Fruit fly (Drosophila melanogaster) whole organism, embryonic: ENCODE measurements around the gene CG31807.

Source experiments
- CG10959 ChIP-seq: fragments of 200-800 bp; sonication (Bioruptor generic); IDR thresholded peaks from 2 replicates; pipeline ENCODE4 v1.3.6; 2022; ENCODE audit warnings: missing biosample characterization, missing genetic modification characterization
- CG12104 ChIP-seq: fragments of 200-800 bp; sonication (Bioruptor generic); optimal IDR thresholded peaks from 3 replicates; lab custom pipeline; 2016; ENCODE audit warnings: missing biosample characterization, missing genetic modification characterization
- CG12769 ChIP-seq: fragments of 200-800 bp; sonication (Bioruptor generic); optimal IDR thresholded peaks from 2 replicates; lab custom pipeline; 2019; ENCODE audit warnings: missing biosample characterization, mild to moderate bottlenecking, missing genetic modification characterization, moderate library complexity
- CG13775 ChIP-seq: fragments of 200-800 bp; sonication (Bioruptor generic); optimal IDR thresholded peaks from 3 replicates; lab custom pipeline; 2017; ENCODE audit warnings: missing biosample characterization, mild to moderate bottlenecking, missing genetic modification characterization
- CG14050 ChIP-seq: fragments of 200-800 bp; sonication (Bioruptor generic); IDR thresholded peaks from 3 replicates; pipeline ENCODE4 v1.3.6; 2022; ENCODE audit warnings: missing biosample characterization, missing genetic modification characterization
- CG1529 ChIP-seq: fragments of 200-800 bp; sonication (Bioruptor generic); optimal IDR thresholded peaks from 3 replicates; lab custom pipeline; 2018; ENCODE audit warnings: missing biosample characterization, missing genetic modification characterization
- CG15601 ChIP-seq: fragments of 200-800 bp; sonication (Bioruptor generic); optimal IDR thresholded peaks from 3 replicates; lab custom pipeline; 2019; ENCODE audit warnings: missing biosample characterization, mild to moderate bottlenecking, missing genetic modification characterization, moderate library complexity
- CG17829 ChIP-seq: fragments of 200-800 bp; optimal IDR thresholded peaks from 2 replicates; lab custom pipeline; 2019; ENCODE audit warnings: missing biosample characterization, mild to moderate bottlenecking, missing genetic modification characterization, moderate library complexity
- CG2129 ChIP-seq: fragments of 200-800 bp; sonication (Bioruptor generic); IDR thresholded peaks from 2 replicates; pipeline ENCODE4 v1.3.6; 2022; ENCODE audit warnings: missing biosample characterization, missing genetic modification characterization; ENCODE audit not compliant: partially characterized antibody
- CG30403 ChIP-seq: fragments of 200-800 bp; sonication (Bioruptor generic); optimal IDR thresholded peaks from 3 replicates; lab custom pipeline; 2016; ENCODE audit warnings: missing biosample characterization, missing genetic modification characterization
- CG42726 ChIP-seq: fragments of 200-800 bp; sonication (Bioruptor generic); IDR thresholded peaks from 2 replicates; pipeline ENCODE4 v1.3.6; 2022; ENCODE audit warnings: missing biosample characterization, missing genetic modification characterization; ENCODE audit not compliant: partially characterized antibody
- CG4617 ChIP-seq: fragments of 200-800 bp; sonication (Bioruptor generic); optimal IDR thresholded peaks from 3 replicates; lab custom pipeline; 2016; ENCODE audit warnings: missing biosample characterization, missing genetic modification characterization, borderline replicate concordance
- CG6272 ChIP-seq: fragments of 200-800 bp; sonication (Bioruptor generic); IDR thresholded peaks from 2 replicates; pipeline ENCODE4 v1.3.6; 2022; ENCODE audit warnings: missing biosample characterization, missing genetic modification characterization
- CG7928 ChIP-seq: fragments of 200-800 bp; sonication (Bioruptor generic); optimal IDR thresholded peaks from 2 replicates; lab custom pipeline; 2017; ENCODE audit warnings: missing biosample characterization, mild to moderate bottlenecking, missing genetic modification characterization
- CG8089 ChIP-seq: fragments of 200-800 bp; sonication (Bioruptor generic); optimal IDR thresholded peaks from 3 replicates; lab custom pipeline; 2016; ENCODE audit warnings: missing biosample characterization, missing genetic modification characterization
- CG9215 ChIP-seq: fragments of 200-800 bp; sonication (Bioruptor generic); IDR thresholded peaks from 2 replicates; pipeline ENCODE4 v1.3.6; 2022; ENCODE audit warnings: missing biosample characterization, missing genetic modification characterization
- CG9609 ChIP-seq: fragments of 200-800 bp; sonication (Bioruptor generic); optimal IDR thresholded peaks from 3 replicates; lab custom pipeline; 2016; ENCODE audit warnings: missing biosample characterization, missing genetic modification characterization
- CG9932 ChIP-seq: fragments of 200-800 bp; sonication (Bioruptor generic); IDR thresholded peaks from 2 replicates; pipeline ENCODE4 v1.3.6; 2022; ENCODE audit warnings: missing biosample characterization, missing genetic modification characterization
- CTCF ChIP-seq: fragments of 200-800 bp; sonication (Bioruptor generic); optimal IDR thresholded peaks from 2 replicates; lab custom pipeline; 2017; ENCODE audit warnings: missing biosample characterization, mild to moderate bottlenecking, missing genetic modification characterization, moderate library complexity
- Doc2 ChIP-seq: fragments of 200-800 bp; sonication (Bioruptor generic); IDR thresholded peaks from 2 replicates; pipeline ENCODE4 v1.3.6; 2022; ENCODE audit warnings: missing biosample characterization, missing genetic modification characterization
- E2f2 ChIP-seq: fragments of 200-800 bp; sonication (Bioruptor generic); IDR thresholded peaks from 2 replicates; pipeline ENCODE4 v1.3.6; 2022; ENCODE audit warnings: missing biosample characterization, missing genetic modification characterization
- Fer3 ChIP-seq: fragments of 200-800 bp; sonication (Bioruptor generic); optimal IDR thresholded peaks from 2 replicates; lab custom pipeline; 2018; ENCODE audit warnings: missing biosample characterization, mild to moderate bottlenecking, missing genetic modification characterization, moderate library complexity
- HLH3B ChIP-seq: fragments of 200-800 bp; sonication (Bioruptor generic); IDR thresholded peaks from 2 replicates; pipeline ENCODE4 v1.3.6; 2022; ENCODE audit warnings: missing biosample characterization, missing genetic modification characterization
- HLH54F ChIP-seq: fragments of 200-800 bp; sonication (Bioruptor generic); optimal IDR thresholded peaks from 3 replicates; lab custom pipeline; 2016; ENCODE audit warnings: missing biosample characterization, missing genetic modification characterization
- HLHmδ ChIP-seq: fragments of 200-800 bp; sonication (Bioruptor generic); optimal IDR thresholded peaks from 2 replicates; lab custom pipeline; 2018; ENCODE audit warnings: missing biosample characterization, mild to moderate bottlenecking, missing genetic modification characterization, moderate library complexity
- Lhr ChIP-seq: fragments of 200-800 bp; sonication (Bioruptor generic); optimal IDR thresholded peaks from 3 replicates; lab custom pipeline; 2017; ENCODE audit warnings: mild to moderate bottlenecking, missing biosample characterization, missing genetic modification reagents, missing genetic modification characterization
- MESR4 ChIP-seq: fragments of 200-800 bp; sonication (Bioruptor generic); optimal IDR thresholded peaks from 2 replicates; lab custom pipeline; 2018; ENCODE audit warnings: missing biosample characterization, mild to moderate bottlenecking, missing genetic modification characterization, moderate library complexity
- MTF-1 ChIP-seq: fragments of 200-800 bp; sonication (Bioruptor generic); optimal IDR thresholded peaks from 2 replicates; lab custom pipeline; 2018; ENCODE audit warnings: missing biosample characterization, mild to moderate bottlenecking, missing genetic modification characterization, borderline replicate concordance
- Rx ChIP-seq: fragments of 200-800 bp; sonication (Bioruptor generic); IDR thresholded peaks from 2 replicates; pipeline ENCODE4 v1.3.6; 2022; ENCODE audit warnings: missing biosample characterization, missing genetic modification characterization
- Side ChIP-seq: fragments of 200-800 bp; sonication (Bioruptor generic); optimal IDR thresholded peaks from 2 replicates; lab custom pipeline; 2016; ENCODE audit warnings: missing biosample characterization, missing genetic modification characterization
- Sox102F ChIP-seq: fragments of 200-800 bp; sonication (Bioruptor generic); optimal IDR thresholded peaks from 2 replicates; lab custom pipeline; 2018; ENCODE audit warnings: missing biosample characterization, mild to moderate bottlenecking, missing genetic modification characterization, moderate library complexity
- Xrp1 ChIP-seq: fragments of 200-800 bp; sonication (Bioruptor generic); IDR thresholded peaks from 2 replicates; pipeline ENCODE4 v1.3.6; 2022; ENCODE audit warnings: missing biosample characterization, missing genetic modification characterization
- ab ChIP-seq: fragments of 200-800 bp; sonication (Bioruptor generic); optimal IDR thresholded peaks from 2 replicates; lab custom pipeline; 2016; ENCODE audit warnings: missing biosample characterization, missing genetic modification characterization
- ac ChIP-seq: fragments of 200-800 bp; sonication (Bioruptor generic); optimal IDR thresholded peaks from 3 replicates; lab custom pipeline; 2017; ENCODE audit warnings: missing biosample characterization, mild to moderate bottlenecking, missing genetic modification characterization
- amos ChIP-seq: fragments of 200-800 bp; sonication (Bioruptor generic); IDR thresholded peaks from 2 replicates; pipeline ENCODE4 v1.3.6; 2022; ENCODE audit warnings: missing biosample characterization, missing genetic modification characterization; ENCODE audit not compliant: partially characterized antibody
- ash1 ChIP-seq: fragments of 200-800 bp; sonication (Bioruptor generic); optimal IDR thresholded peaks from 2 replicates; lab custom pipeline; 2018; ENCODE audit warnings: missing biosample characterization, mild to moderate bottlenecking, missing genetic modification characterization
- chif ChIP-seq, 2 experiments: fragments of 200-800 bp; sonication (Bioruptor generic); optimal IDR thresholded peaks; 3 replicates each; lab custom pipeline; 2016; ENCODE audit warnings: missing biosample characterization in 2 of 2, missing genetic modification characterization in 2 of 2
- chn ChIP-seq: fragments of 200-800 bp; sonication (Bioruptor generic); optimal IDR thresholded peaks from 2 replicates; lab custom pipeline; 2016; ENCODE audit warnings: missing biosample characterization, missing genetic modification characterization
- crol ChIP-seq: fragments of 200-800 bp; sonication (Bioruptor generic); IDR thresholded peaks from 2 replicates; pipeline ENCODE4 v1.3.6; 2022; ENCODE audit warnings: missing biosample characterization, missing genetic modification characterization
- en ChIP-seq: fragments of 200-800 bp; sonication (Bioruptor generic); optimal IDR thresholded peaks from 2 replicates; lab custom pipeline; 2016; ENCODE audit warnings: missing biosample characterization, missing genetic modification characterization
- fd96Cb ChIP-seq: fragments of 200-800 bp; sonication (Bioruptor generic); optimal IDR thresholded peaks from 2 replicates; lab custom pipeline; 2018; ENCODE audit warnings: missing biosample characterization, mild to moderate bottlenecking, missing genetic modification characterization, moderate library complexity
- gro ChIP-seq: fragments of 200-800 bp; sonication (Bioruptor generic); optimal IDR thresholded peaks from 2 replicates; lab custom pipeline; 2016; ENCODE audit warnings: missing biosample characterization, missing genetic modification characterization
- luna ChIP-seq: fragments of 200-800 bp; sonication (Bioruptor generic); optimal IDR thresholded peaks from 2 replicates; lab custom pipeline; 2016; ENCODE audit warnings: missing biosample characterization, missing genetic modification characterization
- nau ChIP-seq: fragments of 200-800 bp; sonication (Bioruptor generic); optimal IDR thresholded peaks from 3 replicates; lab custom pipeline; 2017; ENCODE audit warnings: missing biosample characterization, mild to moderate bottlenecking, missing genetic modification characterization, missing genetic modification reagents
- nom ChIP-seq: fragments of 200-800 bp; sonication (Bioruptor generic); optimal IDR thresholded peaks from 2 replicates; lab custom pipeline; 2017; ENCODE audit warnings: missing biosample characterization, missing genetic modification characterization, mild to moderate bottlenecking, moderate library complexity, missing genetic modification reagents
- pita ChIP-seq: fragments of 200-800 bp; sonication (Bioruptor generic); optimal IDR thresholded peaks from 2 replicates; lab custom pipeline; 2017; ENCODE audit warnings: missing biosample characterization, mild to moderate bottlenecking, missing genetic modification characterization
- row ChIP-seq: fragments of 200-800 bp; sonication (Bioruptor generic); IDR thresholded peaks from 3 replicates; pipeline ENCODE4 v1.3.6; 2022; ENCODE audit warnings: missing biosample characterization, missing genetic modification characterization
- zen2 ChIP-seq: fragments of 200-800 bp; sonication (Bioruptor generic); IDR thresholded peaks from 3 replicates; pipeline ENCODE4 v1.3.6; 2022; ENCODE audit warnings: missing biosample characterization, missing genetic modification characterization; ENCODE audit not compliant: partially characterized antibody

Gene CG31807

dm6 chr2L:16682203-16682602 lies 1.6 kb downstream of the CG31807 start, which contains the start of gene CG33552:
Gene CG33552 (plus strand): TSS chr2L:16682503.
- no peak for TF ChIP-seq Rx (GFP tag; lab: Robert Waterston, UW)
- TF ChIP-seq CG17829 (tag; lab: Kevin White, UChicago) = no peak
- no peak for TF ChIP-seq HLH3B (GFP tag; lab: Robert Waterston, UW)
- TF ChIP-seq CG12104 (GFP tag; lab: Kevin White, UChicago) = no peak
- TF ChIP-seq CG9609 (GFP tag; lab: Kevin White, UChicago) = no peak
- TF ChIP-seq ac (GFP tag; lab: Kevin White, UChicago) = no peak
- TF ChIP-seq CG4617 (GFP tag; lab: Kevin White, UChicago) = no peak
- no peak for TF ChIP-seq row (GFP tag; lab: Robert Waterston, UW)
- no peak for TF ChIP-seq Fer3
- no peak for TF ChIP-seq ash1 (GFP tag; lab: Kevin White, UChicago)
- no peak for TF ChIP-seq CG9215 (GFP tag; lab: Robert Waterston, UW)

DNA sequence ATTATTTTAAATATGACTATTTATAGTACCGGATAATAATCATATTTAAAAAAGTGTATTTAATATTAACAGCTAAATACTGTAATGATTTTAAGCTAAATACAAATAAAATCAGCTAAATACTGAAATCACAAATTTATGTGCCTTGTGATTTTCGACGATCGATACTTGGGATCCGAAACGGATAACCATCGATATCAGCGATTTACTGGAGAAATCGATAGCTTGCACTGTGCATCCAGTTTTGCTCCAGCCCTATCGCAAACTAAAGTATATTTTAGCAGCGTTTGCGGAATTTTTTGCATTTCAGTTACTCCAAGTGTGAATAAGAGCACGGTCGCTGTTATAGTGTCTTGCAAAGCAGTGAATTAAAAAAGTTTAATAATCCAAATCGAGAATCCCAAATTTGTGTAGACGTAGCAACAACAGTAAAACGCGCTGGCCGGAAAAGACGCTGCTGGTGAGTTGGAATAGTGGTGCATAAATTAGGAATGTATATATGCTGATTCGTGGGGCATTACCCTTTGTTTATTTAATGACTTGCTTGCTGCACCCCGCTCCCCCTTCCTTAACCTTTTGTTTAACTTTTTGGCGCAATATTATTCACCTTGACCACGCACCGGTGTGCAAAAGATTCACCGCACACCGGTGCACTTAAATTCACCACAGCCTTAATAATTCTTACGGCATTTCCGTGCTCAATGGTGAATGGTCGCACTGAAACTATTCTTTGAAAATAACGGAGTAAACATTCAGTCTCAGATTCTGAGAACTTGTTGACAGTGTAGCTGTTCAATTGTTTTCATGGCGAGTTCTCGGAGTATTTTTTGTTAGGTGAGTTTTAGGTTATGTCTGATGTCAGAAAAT lies 3.8 kb downstream of the CG31807 start, which contains the start of the genes grp and squ:
Gene grp, plus strand, starts transcription at position 238 of the 867 bp plus-strand sequence.
Gene squ, plus strand, starts transcription at position 238 of the 867 bp plus-strand sequence.
- TF ChIP-seq CG10959 (GFP tag; lab: Robert Waterston, UW) (no peak), MTF-1 (GFP tag; lab: Kevin White, UChicago) (peak; percentile 48), CG12769 (tag; lab: Kevin White, UChicago) (no peak), E2f2 (GFP tag; lab: Robert Waterston, UW) (peak; percentile 60), gro (GFP tag; lab: Kevin White, UChicago) (peak; percentile 2), Sox102F (GFP tag; lab: Kevin White, UChicago) (no peak), Doc2 (no peak), Xrp1 (GFP tag; lab: Robert Waterston, UW) (no peak), HLH54F (GFP tag; lab: Kevin White, UChicago) (peak; percentile 37), CG7928 (GFP tag; lab: Kevin White, UChicago) (peak; percentile 92), luna (GFP tag; lab: Kevin White, UChicago) (no peak), nom (GFP tag; lab: Kevin White, UChicago) (peak; percentile 19), chn (GFP tag; lab: Kevin White, UChicago) (no peak), CG6272 (GFP tag; lab: Robert Waterston, UW) (peak; percentile 26; the same call in 1 of the 2 replicates), ab (GFP tag; lab: Kevin White, UChicago) (no peak), CG9932 (GFP tag; lab: Robert Waterston, UW) (peak; percentile 66), CG15601 (tag; lab: Kevin White, UChicago) (peak; percentile 34), CG1529 (GFP tag; lab: Kevin White, UChicago) (no peak), CG8089 (GFP tag; lab: Kevin White, UChicago) (no peak), pita (no peak), zen2 (peak; percentile 89), Lhr (peak; percentile 22), en (GFP tag; lab: Kevin White, UChicago) (no peak), crol (GFP tag; lab: Robert Waterston, UW) (peak; percentile 87), MESR4 (GFP tag; lab: Kevin White, UChicago) (peak; percentile 35), amos (GFP tag; lab: Robert Waterston, UW) (peak; percentile 96), CG30403 (GFP tag; lab: Kevin White, UChicago) (no peak), fd96Cb (no peak), Side (GFP tag; lab: Kevin White, UChicago) (peak; percentile 20), CG14050 (no peak), CTCF (GFP tag; lab: Kevin White, UChicago) (peak; percentile 36), chif (GFP tag; optimal IDR thresholded peaks at IDR 0.05; lab: Kevin White, UChicago) (no peak), HLHmδ (GFP tag; lab: Kevin White, UChicago) (no peak), CG2129 (GFP tag; lab: Robert Waterston, UW) (peak; percentile 61), CG13775 (GFP tag; lab: Kevin White, UChicago) (peak; percentile 4), nau (GFP tag; lab: Kevin White, UChicago) (peak; percentile 15), CG42726 (peak; percentile 96)
